Fruit fly (Drosophila melanogaster) whole organism, prepupa: ENCODE measurements around the gene CG17778.

Source experiments
- Blimp-1 ChIP-seq: fragments of 200-800 bp; sonication (Bioruptor generic); optimal IDR thresholded peaks from 3 replicates; lab custom pipeline; 2017; ENCODE audit warnings: missing biosample characterization, missing genetic modification characterization, mild to moderate bottlenecking, moderate library complexity, missing genetic modification reagents
- CG10631 ChIP-seq: fragments of 200-800 bp; sonication (Bioruptor generic); optimal IDR thresholded peaks from 2 replicates; lab custom pipeline; 2016; ENCODE audit warnings: missing biosample characterization, missing genetic modification characterization
- CG10669 ChIP-seq: fragments of 200-800 bp; sonication (Bioruptor generic); optimal IDR thresholded peaks from 3 replicates; lab custom pipeline; 2018; ENCODE audit warnings: missing biosample characterization, mild to moderate bottlenecking, missing genetic modification characterization, moderate library complexity
- CG11294 ChIP-seq: fragments of 200-800 bp; sonication (Bioruptor generic); IDR thresholded peaks from 2 replicates; pipeline ENCODE4 v1.3.6; 2022; ENCODE audit warnings: missing biosample characterization, missing genetic modification characterization
- CG11762 ChIP-seq: fragments of 200-800 bp; sonication (Bioruptor generic); optimal IDR thresholded peaks from 3 replicates; lab custom pipeline; 2016; ENCODE audit warnings: missing biosample characterization, missing genetic modification characterization; ENCODE audit not compliant: insufficient read depth
- CG15336 ChIP-seq: fragments of 200-800 bp; sonication (Bioruptor generic); IDR thresholded peaks from 2 replicates; pipeline ENCODE4 v1.3.6; 2022; ENCODE audit warnings: missing biosample characterization, missing genetic modification characterization
- CG1621 ChIP-seq: fragments of 200-800 bp; sonication (Bioruptor generic); optimal IDR thresholded peaks from 3 replicates; lab custom pipeline; 2018; ENCODE audit warnings: missing biosample characterization, mild to moderate bottlenecking, missing genetic modification characterization
- CG16779 ChIP-seq: fragments of 200-800 bp; sonication (Bioruptor generic); optimal IDR thresholded peaks from 3 replicates; lab custom pipeline; 2017; ENCODE audit warnings: missing biosample characterization, mild to moderate bottlenecking, missing genetic modification characterization
- CG3032 ChIP-seq: fragments of 200-800 bp; optimal IDR thresholded peaks from 2 replicates; lab custom pipeline; 2019; ENCODE audit warnings: missing biosample characterization, mild to moderate bottlenecking, missing genetic modification characterization, moderate library complexity
- CG31627 ChIP-seq: fragments of 200-800 bp; sonication (Bioruptor generic); optimal IDR thresholded peaks from 3 replicates; lab custom pipeline; 2016; ENCODE audit warnings: missing biosample characterization, missing genetic modification characterization
- CG32006 ChIP-seq: fragments of 200-800 bp; sonication (Bioruptor generic); optimal IDR thresholded peaks from 3 replicates; lab custom pipeline; 2017; ENCODE audit warnings: missing biosample characterization, mild to moderate bottlenecking, missing genetic modification characterization
- CG34406 ChIP-seq: fragments of 200-800 bp; sonication (Bioruptor generic); optimal IDR thresholded peaks from 3 replicates; lab custom pipeline; 2016; ENCODE audit warnings: missing biosample characterization, missing genetic modification characterization
- CG4318 ChIP-seq: fragments of 200-800 bp; sonication (Bioruptor generic); optimal IDR thresholded peaks from 3 replicates; lab custom pipeline; 2017; ENCODE audit warnings: missing biosample characterization, mild to moderate bottlenecking, missing genetic modification characterization
- CG6163 ChIP-seq: fragments of 200-800 bp; sonication (Bioruptor generic); IDR thresholded peaks from 3 replicates; pipeline ENCODE4 v1.3.6; 2022; ENCODE audit warnings: missing biosample characterization, missing genetic modification characterization
- CG6276 ChIP-seq: fragments of 200-800 bp; sonication (Bioruptor generic); optimal IDR thresholded peaks from 2 replicates; lab custom pipeline; 2017; ENCODE audit warnings: missing biosample characterization, mild to moderate bottlenecking, missing genetic modification characterization
- CG6792 ChIP-seq: fragments of 200-800 bp; sonication (Bioruptor generic); optimal IDR thresholded peaks from 3 replicates; lab custom pipeline; 2016; ENCODE audit warnings: missing biosample characterization, missing genetic modification characterization
- CG6808 ChIP-seq: fragments of 200-800 bp; sonication (Bioruptor generic); optimal IDR thresholded peaks from 3 replicates; lab custom pipeline; 2017; ENCODE audit warnings: missing biosample characterization, missing genetic modification characterization, mild to moderate bottlenecking, moderate library complexity, missing genetic modification reagents
- CG6854 ChIP-seq: fragments of 200-800 bp; sonication (Bioruptor generic); optimal IDR thresholded peaks from 2 replicates; lab custom pipeline; 2017; ENCODE audit warnings: missing biosample characterization, mild to moderate bottlenecking, missing genetic modification characterization
- CG7368 ChIP-seq: fragments of 200-800 bp; sonication (Bioruptor generic); optimal IDR thresholded peaks from 3 replicates; lab custom pipeline; 2016; ENCODE audit warnings: missing biosample characterization, missing genetic modification characterization
- CG8119 ChIP-seq: fragments of 200-800 bp; sonication (Bioruptor generic); IDR thresholded peaks from 3 replicates; pipeline ENCODE4 v1.3.6; 2022; ENCODE audit warnings: missing biosample characterization, missing genetic modification characterization
- Eip75B ChIP-seq: fragments of 200-800 bp; sonication (Bioruptor generic); optimal IDR thresholded peaks from 3 replicates; lab custom pipeline; 2016; ENCODE audit warnings: missing biosample characterization, missing genetic modification characterization
- Eip78C ChIP-seq: fragments of 200-800 bp; sonication (Bioruptor generic); peaks from one replicate; lab custom pipeline; 2016; ENCODE audit warnings: missing biosample characterization, missing genetic modification characterization
- Eip93F ChIP-seq: fragments of 200-800 bp; sonication (Bioruptor generic); optimal IDR thresholded peaks from 2 replicates; lab custom pipeline; 2016; ENCODE audit warnings: missing biosample characterization, mild to moderate bottlenecking, missing genetic modification characterization
- Ets96B ChIP-seq: fragments of 200-800 bp; optimal IDR thresholded peaks from 2 replicates; lab custom pipeline; 2019; ENCODE audit warnings: missing biosample characterization, mild to moderate bottlenecking, missing genetic modification characterization, moderate library complexity
- Gug ChIP-seq: fragments of 200-800 bp; sonication (Bioruptor generic); IDR thresholded peaks from 2 replicates; pipeline ENCODE4 v1.3.6; 2022; ENCODE audit warnings: missing biosample characterization, missing genetic modification characterization
- Hr39 ChIP-seq: fragments of 200-800 bp; sonication (Bioruptor generic); optimal IDR thresholded peaks from 2 replicates; lab custom pipeline; 2016; ENCODE audit warnings: missing biosample characterization, missing genetic modification characterization
- Hr4 ChIP-seq: fragments of 200-800 bp; sonication (Bioruptor generic); optimal IDR thresholded peaks from 3 replicates; lab custom pipeline; 2016; ENCODE audit warnings: missing biosample characterization, missing genetic modification characterization
- Met ChIP-seq: fragments of 200-800 bp; sonication (Bioruptor generic); optimal IDR thresholded peaks from 3 replicates; lab custom pipeline; 2016; ENCODE audit warnings: missing biosample characterization, missing genetic modification characterization
- OdsH ChIP-seq: fragments of 200-800 bp; sonication (Bioruptor generic); optimal IDR thresholded peaks from 3 replicates; lab custom pipeline; 2016; ENCODE audit warnings: missing biosample characterization, missing genetic modification characterization
- Smox ChIP-seq: fragments of 200-800 bp; sonication (Bioruptor generic); optimal IDR thresholded peaks from 3 replicates; lab custom pipeline; 2016; ENCODE audit warnings: missing biosample characterization, missing genetic modification characterization
- Sox14 ChIP-seq: fragments of 200-800 bp; sonication (Bioruptor generic); optimal IDR thresholded peaks from 3 replicates; lab custom pipeline; 2016; ENCODE audit warnings: missing biosample characterization, missing genetic modification characterization
- Sox15 ChIP-seq: fragments of 200-800 bp; sonication (Bioruptor generic); optimal IDR thresholded peaks from 3 replicates; lab custom pipeline; 2016; ENCODE audit warnings: missing biosample characterization, missing genetic modification characterization
- achi ChIP-seq: fragments of 200-800 bp; sonication (Bioruptor generic); optimal IDR thresholded peaks from 3 replicates; lab custom pipeline; 2016; ENCODE audit warnings: missing biosample characterization, missing genetic modification characterization
- acj6 ChIP-seq: fragments of 200-800 bp; sonication (Bioruptor generic); optimal IDR thresholded peaks from 3 replicates; lab custom pipeline; 2016; ENCODE audit warnings: missing biosample characterization, missing genetic modification characterization
- cyc ChIP-seq: fragments of 200-800 bp; sonication (Bioruptor generic); optimal IDR thresholded peaks from 3 replicates; lab custom pipeline; 2016; ENCODE audit warnings: missing biosample characterization, missing genetic modification characterization
- eg ChIP-seq: fragments of 200-800 bp; sonication (Bioruptor generic); IDR thresholded peaks from 3 replicates; pipeline ENCODE4 v1.3.6; 2022; ENCODE audit warnings: missing biosample characterization, missing genetic modification characterization
- esn ChIP-seq: fragments of 200-800 bp; sonication (Bioruptor generic); optimal IDR thresholded peaks from 2 replicates; lab custom pipeline; 2016; ENCODE audit warnings: missing biosample characterization, mild to moderate bottlenecking, missing genetic modification characterization, moderate library complexity
- lz ChIP-seq: fragments of 200-800 bp; sonication (Bioruptor generic); optimal IDR thresholded peaks from 3 replicates; lab custom pipeline; 2016; ENCODE audit warnings: missing biosample characterization, missing genetic modification characterization
- pdm3 ChIP-seq: fragments of 200-800 bp; sonication (Bioruptor generic); optimal IDR thresholded peaks from 3 replicates; lab custom pipeline; 2016; ENCODE audit warnings: missing biosample characterization, missing genetic modification characterization
- salr ChIP-seq, 2 experiments: fragments of 200-800 bp; sonication (Bioruptor generic); optimal IDR thresholded peaks; 3 replicates each; lab custom pipeline; 2016 to 2018; ENCODE audit warnings: missing biosample characterization in 2 of 2, missing genetic modification characterization in 2 of 2, mild to moderate bottlenecking in 1 of 2
- spab ChIP-seq: fragments of 200-800 bp; sonication (Bioruptor generic); optimal IDR thresholded peaks from 2 replicates; lab custom pipeline; 2017; ENCODE audit warnings: missing biosample characterization, mild to moderate bottlenecking, missing genetic modification characterization, missing genetic modification reagents
- ss ChIP-seq, 2 experiments: fragments of 200-800 bp; sonication (Bioruptor generic); optimal IDR thresholded peaks; 2 replicates in 1 of 2; 3 replicates in 1 of 2; lab custom pipeline; 2017 to 2018; ENCODE audit warnings: mild to moderate bottlenecking in 2 of 2, missing biosample characterization in 2 of 2, missing genetic modification characterization in 2 of 2, moderate library complexity in 1 of 2
- topi ChIP-seq: fragments of 200-800 bp; sonication (Bioruptor generic); optimal IDR thresholded peaks from 3 replicates; lab custom pipeline; 2016; ENCODE audit warnings: missing biosample characterization, missing genetic modification characterization
- vri ChIP-seq: fragments of 200-800 bp; sonication (Bioruptor generic); optimal IDR thresholded peaks from 3 replicates; lab custom pipeline; 2016; ENCODE audit warnings: missing biosample characterization, mild to moderate bottlenecking, missing genetic modification characterization

CG17778 gene

dm6 chrX:522357-523043, 28.1 kb downstream of the CG17778 start (continued):
- peak; percentile 79 for TF ChIP-seq Smox (GFP tag; lab: Kevin White, UChicago)
- TF ChIP-seq Gug (GFP tag; lab: Robert Waterston, UW): no peak
- peak; percentile 45 for TF ChIP-seq CG15336 (GFP tag; lab: Robert Waterston, UW)
- peak; percentile 77 for TF ChIP-seq Hr39 (GFP tag; lab: Kevin White, UChicago)
- peak; percentile 59 for TF ChIP-seq Sox15
- peak; percentile 73 for TF ChIP-seq acj6 (GFP tag; lab: Kevin White, UChicago)
- TF ChIP-seq CG3032: peak; percentile 43
- TF ChIP-seq CG6808: peak; percentile 56
- TF ChIP-seq Eip93F (GFP tag; lab: Kevin White, UChicago): peak; percentile 16
- peak; percentile 59 for TF ChIP-seq Eip75B (GFP tag; lab: Kevin White, UChicago)
- TF ChIP-seq CG34406: peak; percentile 58
- TF ChIP-seq CG16779 (tag; lab: Kevin White, UChicago): peak; percentile 9
- peak; percentile 77 for TF ChIP-seq CG1621
- peak; percentile 74 for TF ChIP-seq cyc (GFP tag; lab: Kevin White, UChicago)
- TF ChIP-seq CG10669: peak; percentile 60
- peak; percentile 52 for TF ChIP-seq CG11762 (GFP tag; lab: Kevin White, UChicago)
- peak; percentile 47 for TF ChIP-seq CG6276 (GFP tag; lab: Kevin White, UChicago)
- peak; percentile 56; the same call in 1 of the 2 replicates for TF ChIP-seq CG11294 (GFP tag; lab: Robert Waterston, UW)
- TF ChIP-seq salr (GFP tag; optimal IDR thresholded peaks at IDR 0.05; lab: Kevin White, UChicago): peak; percentile 38 to 41
- TF ChIP-seq CG8119 (GFP tag; lab: Robert Waterston, UW): peak; percentile 55; the same call in 1 of the 3 replicates
- TF ChIP-seq pdm3 (GFP tag; lab: Kevin White, UChicago): peak; percentile 70
- TF ChIP-seq Sox14 (GFP tag; lab: Kevin White, UChicago): peak; percentile 75

dm6 chrX:523179-523851, 28.9 kb downstream of the CG17778 start, which contains the start of gene elav:
Gene elav, minus strand, starts transcription at chrX:523226.
- TF ChIP-seq CG32006 (GFP tag; lab: Kevin White, UChicago): peak; percentile 98
- TF ChIP-seq CG11762 (GFP tag; lab: Kevin White, UChicago): peak; percentile 97
- TF ChIP-seq Eip93F (GFP tag; lab: Kevin White, UChicago): peak; percentile 96
- peak; percentile 98 for TF ChIP-seq OdsH (GFP tag; lab: Kevin White, UChicago)
- peak; percentile 98 for TF ChIP-seq Gug (GFP tag; lab: Robert Waterston, UW)
- TF ChIP-seq acj6 (GFP tag; lab: Kevin White, UChicago): peak; percentile 98
- TF ChIP-seq CG6163 (GFP tag; lab: Robert Waterston, UW): peak; percentile 98
- peak; percentile 99 for TF ChIP-seq CG15336 (GFP tag; lab: Robert Waterston, UW)
- peak; percentile 98 for TF ChIP-seq CG6854 (GFP tag; lab: Kevin White, UChicago)
- peak; percentile 98 for TF ChIP-seq topi (GFP tag; lab: Kevin White, UChicago)
- peak; percentile 98 for TF ChIP-seq CG3032
- peak; percentile 99 for TF ChIP-seq Met (GFP tag; lab: Kevin White, UChicago)
- TF ChIP-seq CG11294 (GFP tag; lab: Robert Waterston, UW): peak; percentile 97
- peak; percentile 98 for TF ChIP-seq lz (GFP tag; lab: Kevin White, UChicago)
- TF ChIP-seq CG10631 (GFP tag; lab: Kevin White, UChicago): peak; percentile 97
- peak; percentile 97 for TF ChIP-seq vri (GFP tag; lab: Kevin White, UChicago)
- peak; percentile 98 for TF ChIP-seq Hr4
- TF ChIP-seq CG4318: peak; percentile 96
- peak; percentile 96 for TF ChIP-seq Hr39 (GFP tag; lab: Kevin White, UChicago)
- TF ChIP-seq CG7368 (GFP tag; lab: Kevin White, UChicago): peak; percentile 96
- peak; percentile 97 for TF ChIP-seq CG31627 (GFP tag; lab: Kevin White, UChicago)
- TF ChIP-seq CG16779 (tag; lab: Kevin White, UChicago): peak; percentile 97
- peak; percentile 98 for TF ChIP-seq esn (GFP tag; lab: Kevin White, UChicago)
- TF ChIP-seq eg: peak; percentile 98
- peak; percentile 97 for TF ChIP-seq achi (GFP tag; lab: Kevin White, UChicago)
- TF ChIP-seq CG8119 (GFP tag; lab: Robert Waterston, UW): peak; percentile 99
- peak; percentile 98 for TF ChIP-seq CG6276 (GFP tag; lab: Kevin White, UChicago)
- TF ChIP-seq Blimp-1: peak; percentile 93
- TF ChIP-seq Smox (GFP tag; lab: Kevin White, UChicago): peak; percentile 98
- peak; percentile 94 for TF ChIP-seq CG1621
- peak; percentile 97 for TF ChIP-seq Ets96B (tag; lab: Kevin White, UChicago)
- peak; percentile 99 for TF ChIP-seq Eip78C (GFP tag; lab: Kevin White, UChicago)
- TF ChIP-seq Sox14 (GFP tag; lab: Kevin White, UChicago): peak; percentile 98
- TF ChIP-seq CG34406: peak; percentile 97
- peak; percentile 98 for TF ChIP-seq CG6792 (GFP tag; lab: Kevin White, UChicago)
- peak; percentile 97 for TF ChIP-seq spab
- peak; percentile 98 for TF ChIP-seq ss (GFP tag; optimal IDR thresholded peaks at IDR 0.05; lab: Kevin White, UChicago)
